Worm (Caenorhabditis elegans): ENCODE data around the gene ugt-29.
A peak's percentile ranks its signal among the peaks of the same experiment; 100 is the strongest.
"Not testable (repeated sequence)": the region's sequence is repeated elsewhere in the genome, so short reads cannot be mapped to it uniquely, and the experiment has no call there.

ugt-29 gene

DNA sequence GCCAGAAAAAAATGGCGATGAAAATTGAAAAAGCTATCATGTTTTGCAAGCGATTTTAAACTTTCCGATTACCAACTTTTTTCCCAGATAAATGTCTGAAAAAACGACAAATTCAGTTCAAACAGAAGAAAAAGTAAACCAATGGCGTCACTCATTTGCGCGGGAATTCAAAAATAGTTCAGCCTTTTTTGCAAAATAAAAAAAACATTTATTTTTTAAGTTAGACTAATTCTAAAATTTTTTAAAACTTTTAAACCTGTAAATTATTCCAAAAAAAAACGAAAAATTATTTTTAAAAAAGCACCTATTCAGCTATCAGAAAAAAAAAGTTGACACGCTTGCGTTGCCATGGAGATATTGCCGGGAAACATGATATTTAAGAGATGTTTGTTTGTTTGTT, 13.5 kb upstream of the ugt-29 start, which contains the start of gene cyp-33C11:
Gene cyp-33C11 (minus strand): TSS at position 101 of the 400 bp plus-strand sequence.
- TF ChIP-seq zip-2 (tag; optimal IDR thresholded peaks at IDR 0.05), result no peak
- no peak for TF ChIP-seq fkh-10 (GFP tag; optimal IDR thresholded peaks at IDR 0.05)
- TF ChIP-seq unc-130 (GFP tag; optimal IDR thresholded peaks at IDR 0.05), result no peak
- TF ChIP-seq unc-39 (tag; optimal IDR thresholded peaks at IDR 0.05), result no peak
- no peak for TF ChIP-seq ces-1 (GFP tag; optimal IDR thresholded peaks at IDR 0.05)
- no peak for TF ChIP-seq dve-1 (tag; optimal IDR thresholded peaks at IDR 0.05; ENCODE audit: insufficient read depth)
- no peak for TF ChIP-seq lin-15B (tag; optimal IDR thresholded peaks at IDR 0.05)
- TF ChIP-seq R02D3.7 (tag; optimal IDR thresholded peaks at IDR 0.05), result no peak
- no peak for TF ChIP-seq lin-1 (GFP tag; IDR thresholded peaks at IDR 0.05)

- TF ChIP-seq lin-13 (GFP tag; optimal IDR thresholded peaks at IDR 0.05) (no peak), ceh-62 (tag; optimal IDR thresholded peaks at IDR 0.05) (no peak), Y5F2A.4 (GFP tag; optimal IDR thresholded peaks at IDR 0.05) (no peak), T26A8.4 (GFP tag; IDR thresholded peaks at IDR 0.05) (no peak), ceh-82 (tag; optimal IDR thresholded peaks at IDR 0.05) (no peak), cey-2 (tag; optimal IDR thresholded peaks at IDR 0.05; ENCODE audit: borderline replicate concordance, insufficient read depth) (no peak), ama-1 (optimal IDR thresholded peaks at IDR 0.05) (no peak), F26F4.8 (GFP tag; conservative IDR thresholded peaks at IDR 0.05) (no peak), snpc-4 (tag; optimal IDR thresholded peaks at IDR 0.05) (no peak), T20F7.1 (GFP tag; optimal IDR thresholded peaks at IDR 0.05) (no peak), attf-4 (tag; optimal IDR thresholded peaks at IDR 0.05) (no peak), nhr-11 (tag; optimal IDR thresholded peaks at IDR 0.05) (no peak), set-16 (GFP tag; IDR thresholded peaks at IDR 0.05) (no peak), D1046.2 (GFP tag; IDR thresholded peaks at IDR 0.05) (no peak), lin-39 (tag; optimal IDR thresholded peaks at IDR 0.05) (no peak), nhr-6 (tag; optimal IDR thresholded peaks at IDR 0.05) (no peak)
These were observed 9.4 kb upstream of the ugt-29 start, which contains the start of gene srbc-39 for ce11 chrV:708808-709207. Gene srbc-39 (plus strand): TSS chrV:709108.

DNA sequence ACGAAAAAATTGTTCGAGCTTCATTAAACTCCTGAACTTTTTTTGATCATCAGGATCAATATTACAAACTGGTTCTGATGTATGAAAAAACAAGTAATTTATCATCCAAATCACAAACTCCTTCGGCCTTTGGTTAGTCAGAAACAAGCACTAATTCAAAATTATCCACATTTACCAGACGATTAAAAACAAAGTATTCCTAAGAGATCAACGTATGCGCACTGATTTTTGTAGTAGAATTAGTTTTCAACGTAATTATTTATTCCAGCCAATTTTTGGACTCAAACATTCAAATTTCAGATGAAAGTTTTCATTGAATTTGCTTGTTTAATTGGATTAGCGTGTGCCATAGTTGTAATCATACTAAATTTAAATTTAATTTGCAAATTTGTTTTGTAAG, 7.5 kb upstream of the ugt-29 start, which contains the start of gene srbc-38:
Gene srbc-38 (plus strand): TSS at position 301 of the 400 bp plus-strand sequence.
- TF ChIP-seq R02D3.7 (tag; optimal IDR thresholded peaks at IDR 0.05) (no peak), mxl-3 (GFP tag; optimal IDR thresholded peaks at IDR 0.05) (no peak), aha-1 (tag) (no peak), vab-7 (GFP tag; IDR thresholded peaks at IDR 0.05) (no peak), lin-15B (tag; optimal IDR thresholded peaks at IDR 0.05) (no peak), nhr-41 (GFP tag; IDR thresholded peaks at IDR 0.05) (no peak), tag-97 (GFP tag; IDR thresholded peaks at IDR 0.05) (no peak), daf-12 (tag; optimal IDR thresholded peaks at IDR 0.05) (no peak)

- TF ChIP-seq F26F4.8 (GFP tag; conservative IDR thresholded peaks at IDR 0.05), result peak; percentile 71; the same call in 1 of the 2 replicates
- peak; percentile 51; the same call in 1 of the 2 replicates for TF ChIP-seq lin-1 (GFP tag; IDR thresholded peaks at IDR 0.05)
- peak; percentile 59; the same call in 1 of the 2 replicates for TF ChIP-seq tra-1 (GFP tag; IDR thresholded peaks at IDR 0.05)
- TF ChIP-seq D1046.2 (GFP tag; IDR thresholded peaks at IDR 0.05), result 0 out of 2 replicates have a peak, but pooled peaks have one; percentile 65
- TF ChIP-seq vab-7 (GFP tag; IDR thresholded peaks at IDR 0.05), result peak; percentile 73
- TF ChIP-seq lim-7 (GFP tag; IDR thresholded peaks at IDR 0.05), result peak; percentile 87
- TF ChIP-seq pha-4 (GFP tag; IDR thresholded peaks at IDR 0.05), result peak; percentile 51; the same call in 1 of the 2 replicates
- not testable (repeated sequence) for TF ChIP-seq pha-4 (tag; optimal IDR thresholded peaks at IDR 0.05)
- peak; percentile 88 for TF ChIP-seq dmd-8 (GFP tag; IDR thresholded peaks at IDR 0.05)
- 0 out of 2 replicates have a peak, but pooled peaks have one; percentile 28 for TF ChIP-seq Y105C5A.15 (GFP tag; IDR thresholded peaks at IDR 0.05)
- peak; percentile 68 for TF ChIP-seq arid-1 (GFP tag; conservative IDR thresholded peaks at IDR 0.05)
- TF ChIP-seq php-3 (GFP tag; IDR thresholded peaks at IDR 0.05), result peak; percentile 57; the same call in 1 of the 2 replicates
- 0 out of 2 replicates have a peak, but pooled peaks have one; percentile 34 for TF ChIP-seq Y48G9A.11 (GFP tag; IDR thresholded peaks at IDR 0.05)
- peak; percentile 66 for TF ChIP-seq hmg-1.1 (GFP tag; IDR thresholded peaks at IDR 0.05)
- peak; percentile 51 for TF ChIP-seq dmd-6 (GFP tag; IDR thresholded peaks at IDR 0.05)
- TF ChIP-seq ctbp-1 (GFP tag; IDR thresholded peaks at IDR 0.05), result peak; percentile 48; the same call in 1 of the 2 replicates
- TF ChIP-seq nhr-41 (GFP tag; IDR thresholded peaks at IDR 0.05), result peak; percentile 11; the same call in 1 of the 2 replicates
- 0 out of 2 replicates have a peak, but pooled peaks have one; percentile 24 for TF ChIP-seq Y75B8A.6 (GFP tag; IDR thresholded peaks at IDR 0.05)
These were observed 7.1 kb upstream of the ugt-29 start for ce11 chrV:706449-706848.
